Worm (Caenorhabditis elegans) whole organism, mixed stage, embryonic: Measurements from ENCODE around the gene C23H5.15.

ENCODE experiments used
- nhr-237 ChIP-seq: fragments of 150-350 bp; optimal IDR thresholded peaks from 2 replicates; lab custom pipeline; 2014; ENCODE audit warnings: missing biosample characterization, missing genetic modification characterization
- nhr-28 ChIP-seq: fragments of 150-350 bp; optimal IDR thresholded peaks from 2 replicates; lab custom pipeline; 2014; ENCODE audit warnings: missing biosample characterization, missing genetic modification characterization
- unc-62 ChIP-seq: fragments of 150-350 bp; optimal IDR thresholded peaks from 2 replicates; lab custom pipeline; 2014; ENCODE audit warnings: missing biosample characterization, missing genetic modification reagents, missing genetic modification characterization

ce11 chrIV:2128761-2129160, 26.1 kb upstream of the C23H5.15 start, which contains the start of gene grl-20:
- TF ChIP-seq nhr-28 (tag; lab: Kevin White, UChicago): no peak
- TF ChIP-seq nhr-237 (tag; lab: Kevin White, UChicago): no peak
- no peak for TF ChIP-seq unc-62
